Worm (Caenorhabditis elegans) whole organism, late embryonic: ENCODE results near the gene srab-17.

Experiments
- C08G9.2 ChIP-seq: sonication (generic microtip); optimal IDR thresholded peaks from 2 replicates; lab custom pipeline; 2016; ENCODE audit warnings: mild to moderate bottlenecking, missing genetic modification characterization, moderate library complexity, missing compliant biosample characterization
- F13H6.1 ChIP-seq: sonication (generic microtip); optimal IDR thresholded peaks from 2 replicates; lab custom pipeline; 2016; ENCODE audit warnings: missing genetic modification characterization, missing compliant biosample characterization
- K09A11.1 ChIP-seq: sonication (generic microtip); optimal IDR thresholded peaks from 2 replicates; lab custom pipeline; 2017; ENCODE audit warnings: antibody characterized with exemption, mild to moderate bottlenecking, missing genetic modification characterization, missing compliant biosample characterization; ENCODE audit not compliant: insufficient read depth
- ahr-1 ChIP-seq: sonication (generic microtip); optimal IDR thresholded peaks from 2 replicates; lab custom pipeline; 2016; ENCODE audit warnings: missing genetic modification characterization, missing compliant biosample characterization
- ceh-14 ChIP-seq: sonication (generic microtip); optimal IDR thresholded peaks from 2 replicates; lab custom pipeline; 2016; ENCODE audit warnings: missing genotype, missing genetic modification characterization, missing compliant biosample characterization
- ceh-2 ChIP-seq: sonication (generic microtip); optimal IDR thresholded peaks from 2 replicates; lab custom pipeline; 2016; ENCODE audit warnings: missing genotype, missing genetic modification characterization, missing compliant biosample characterization
- ceh-22 ChIP-seq: sonication (generic microtip); optimal IDR thresholded peaks from 2 replicates; lab custom pipeline; 2017; ENCODE audit warnings: missing biosample characterization, missing genetic modification characterization
- ceh-24 ChIP-seq: sonication (generic microtip); optimal IDR thresholded peaks from 2 replicates; lab custom pipeline; 2016; ENCODE audit warnings: mild to moderate bottlenecking, missing genetic modification characterization, missing compliant biosample characterization
- ceh-31 ChIP-seq: sonication (generic microtip); optimal IDR thresholded peaks from 2 replicates; lab custom pipeline; 2016; ENCODE audit warnings: missing genetic modification characterization, missing compliant biosample characterization
- ceh-45 ChIP-seq: fragments of 200-800 bp; sonication (Bioruptor generic); IDR thresholded peaks from 2 replicates; pipeline ENCODE4 v1.3.6; 2022; ENCODE audit warnings: missing genetic modification reagents, missing genetic modification characterization, missing compliant biosample characterization
- ceh-6 ChIP-seq: fragments of 200-800 bp; sonication (Bioruptor generic); optimal IDR thresholded peaks from 2 replicates; lab custom pipeline; 2018; ENCODE audit warnings: mild to moderate bottlenecking, missing genetic modification characterization, missing compliant biosample characterization
- ceh-9 ChIP-seq: sonication (generic microtip); optimal IDR thresholded peaks from 2 replicates; lab custom pipeline; 2016; ENCODE audit warnings: mild to moderate bottlenecking, missing genetic modification characterization, inconsistent platforms, missing compliant biosample characterization
- che-1 ChIP-seq: sonication (generic microtip); optimal IDR thresholded peaks from 2 replicates; lab custom pipeline; 2016; ENCODE audit warnings: mild to moderate bottlenecking, missing genetic modification characterization, missing compliant biosample characterization
- dmd-4 ChIP-seq: sonication (generic microtip); optimal IDR thresholded peaks from 2 replicates; lab custom pipeline; 2016; ENCODE audit warnings: borderline replicate concordance, missing genetic modification characterization, missing compliant biosample characterization
- dve-1 ChIP-seq: sonication (generic microtip); optimal IDR thresholded peaks from 2 replicates; lab custom pipeline; 2017; ENCODE audit warnings: antibody characterized with exemption, mild to moderate bottlenecking, missing genetic modification characterization, missing compliant biosample characterization
- elt-2 ChIP-seq: sonication (generic microtip); optimal IDR thresholded peaks from 2 replicates; lab custom pipeline; 2016; ENCODE audit warnings: missing genetic modification reagents, missing genetic modification characterization, missing compliant biosample characterization
- elt-4 ChIP-seq: sonication (generic microtip); optimal IDR thresholded peaks from 2 replicates; lab custom pipeline; 2016; ENCODE audit warnings: missing genetic modification characterization, missing compliant biosample characterization
- eyg-1 ChIP-seq: sonication (generic microtip); optimal IDR thresholded peaks from 2 replicates; lab custom pipeline; 2016; ENCODE audit warnings: missing genotype, missing genetic modification characterization, missing compliant biosample characterization
- lim-6 ChIP-seq: sonication (generic microtip); optimal IDR thresholded peaks from 2 replicates; lab custom pipeline; 2016; ENCODE audit warnings: missing genetic modification characterization, missing compliant biosample characterization
- madf-2 ChIP-seq: sonication (generic microtip); optimal IDR thresholded peaks from 2 replicates; lab custom pipeline; 2017; ENCODE audit warnings: missing genetic modification characterization, missing compliant biosample characterization
- mec-3 ChIP-seq: sonication (generic microtip); optimal IDR thresholded peaks from 2 replicates; lab custom pipeline; 2016; ENCODE audit warnings: borderline replicate concordance, missing genetic modification characterization, missing compliant biosample characterization
- nhr-11 ChIP-seq: fragments of 150-350 bp; optimal IDR thresholded peaks from 2 replicates; lab custom pipeline; 2014; ENCODE audit warnings: missing biosample characterization, missing genetic modification characterization
- npax-4 ChIP-seq: sonication (generic microtip); optimal IDR thresholded peaks from 2 replicates; lab custom pipeline; 2016; ENCODE audit warnings: missing genetic modification characterization, missing compliant biosample characterization
- odd-2 ChIP-seq: sonication (generic microtip); optimal IDR thresholded peaks from 2 replicates; lab custom pipeline; 2017; ENCODE audit warnings: antibody characterized with exemption, mild to moderate bottlenecking, missing genetic modification characterization, missing compliant biosample characterization
- pha-2 ChIP-seq: sonication (generic microtip); optimal IDR thresholded peaks from 2 replicates; lab custom pipeline; 2017; ENCODE audit warnings: mild to moderate bottlenecking, missing genetic modification characterization, missing compliant biosample characterization
- pros-1 ChIP-seq: fragments of 150-350 bp; optimal IDR thresholded peaks from 2 replicates; lab custom pipeline; 2014; ENCODE audit warnings: missing biosample characterization, missing genetic modification reagents, missing genetic modification characterization
- sox-2 ChIP-seq: fragments of 200-800 bp; sonication (Bioruptor generic); IDR thresholded peaks from 2 replicates; pipeline ENCODE4 v1.3.6; 2022; ENCODE audit warnings: missing genetic modification reagents, missing genetic modification characterization, missing compliant biosample characterization
- sox-4 ChIP-seq: sonication (generic microtip); optimal IDR thresholded peaks from 2 replicates; lab custom pipeline; 2017; ENCODE audit warnings: mild to moderate bottlenecking, missing genetic modification characterization, inconsistent platforms, missing compliant biosample characterization
- syd-9 ChIP-seq: sonication (generic microtip); optimal IDR thresholded peaks from 2 replicates; lab custom pipeline; 2016; ENCODE audit warnings: mild to moderate bottlenecking, missing genetic modification characterization, moderate library complexity, missing compliant biosample characterization
- tbx-7 ChIP-seq: sonication (generic microtip); optimal IDR thresholded peaks from 2 replicates; lab custom pipeline; 2016; ENCODE audit warnings: missing genotype, missing genetic modification characterization, missing compliant biosample characterization
- unc-42 ChIP-seq: sonication (generic microtip); optimal IDR thresholded peaks from 2 replicates; lab custom pipeline; 2016; ENCODE audit warnings: missing genotype, missing genetic modification characterization, missing compliant biosample characterization
- zip-5 ChIP-seq: sonication (generic microtip); optimal IDR thresholded peaks from 2 replicates; lab custom pipeline; 2016; ENCODE audit warnings: missing genetic modification characterization, missing compliant biosample characterization

Gene srab-17

DNA sequence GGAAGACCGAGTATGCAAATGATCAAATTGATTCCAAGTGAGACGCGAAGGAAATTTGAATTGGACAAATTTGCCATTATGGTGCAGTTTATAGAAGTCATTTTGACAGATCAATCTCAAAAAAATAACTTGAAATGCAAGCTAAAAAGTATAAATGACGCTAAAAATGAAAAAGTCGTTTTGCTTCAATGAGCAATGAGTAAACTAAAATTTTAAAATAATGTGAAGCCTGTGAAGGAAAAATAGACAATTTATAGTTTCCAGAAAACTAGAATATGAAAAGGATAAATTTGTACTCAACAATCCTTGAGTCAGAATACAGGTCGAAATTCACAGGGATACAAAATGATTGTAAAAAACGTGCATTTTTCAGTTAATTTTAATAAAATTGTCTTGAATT is at the start of gene srab-17:
TSS of gene srab-17 (minus strand) at position 101 of the 400 bp plus-strand sequence.
- TF ChIP-seq syd-9 = no peak
- TF ChIP-seq pha-2 (tag; lab: Kevin White, UChicago) = no peak
- TF ChIP-seq nhr-11 = no peak

DNA sequence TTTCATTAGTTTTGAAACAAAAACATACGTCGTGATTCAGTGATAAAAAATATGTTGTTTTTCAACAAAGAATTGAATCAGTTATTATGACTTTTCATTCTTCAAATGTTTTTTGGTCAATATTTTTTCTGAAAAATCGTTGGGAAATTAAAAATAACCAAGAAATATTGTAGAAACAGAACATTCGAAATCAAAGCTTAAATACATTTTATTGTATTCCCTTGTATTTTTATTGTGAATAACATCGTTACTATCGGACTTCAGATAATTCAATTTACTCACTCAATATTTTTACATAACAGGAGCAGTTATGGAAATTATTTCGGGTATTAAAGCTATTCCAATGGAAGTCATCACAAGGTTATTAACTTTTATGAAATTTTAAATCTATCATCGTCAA is 48.5 kb upstream of the srab-17 start, which contains the start of gene C50H2.4:
TSS of gene C50H2.4 (plus strand) at position 301 of the 400 bp plus-strand sequence.
- TF ChIP-seq pros-1 (tag; lab: Kevin White, UChicago) = no peak
- no peak for TF ChIP-seq sox-2
- TF ChIP-seq dmd-4 (tag; lab: Kevin White, UChicago) = no peak
- no peak for TF ChIP-seq ahr-1 (tag; lab: Kevin White, UChicago)

DNA sequence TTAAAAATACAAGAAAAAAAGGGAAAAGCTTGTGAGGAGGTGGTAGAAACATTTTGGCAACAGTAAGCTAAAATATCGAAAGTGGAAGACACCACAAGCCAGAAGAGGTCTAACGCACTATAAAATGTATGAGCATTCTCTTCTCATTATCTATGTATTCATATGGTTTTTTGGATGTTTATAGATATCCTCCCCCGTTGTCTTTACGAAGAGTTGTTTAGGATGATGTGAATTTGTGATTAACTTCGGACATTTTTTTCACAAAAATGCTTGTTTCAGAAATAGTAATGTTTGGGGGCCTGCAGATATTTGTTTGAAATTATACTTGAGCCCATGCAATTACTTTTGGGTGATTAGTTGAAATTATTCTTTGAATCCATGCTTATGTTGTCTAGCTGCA is 46.8 kb upstream of the srab-17 start, which contains the start of gene mec-9:
TSS of gene mec-9 (minus strand) at position 101 of the 400 bp plus-strand sequence.
- TF ChIP-seq che-1 (tag; lab: Kevin White, UChicago) = no peak
- TF ChIP-seq ceh-24 (tag; lab: Kevin White, UChicago) = no peak
- no peak for TF ChIP-seq npax-4
- no peak for TF ChIP-seq F13H6.1 (tag; lab: Kevin White, UChicago)
- TF ChIP-seq lim-6 (tag; lab: Kevin White, UChicago) = no peak
- TF ChIP-seq dmd-4 (tag; lab: Kevin White, UChicago) = no peak

DNA sequence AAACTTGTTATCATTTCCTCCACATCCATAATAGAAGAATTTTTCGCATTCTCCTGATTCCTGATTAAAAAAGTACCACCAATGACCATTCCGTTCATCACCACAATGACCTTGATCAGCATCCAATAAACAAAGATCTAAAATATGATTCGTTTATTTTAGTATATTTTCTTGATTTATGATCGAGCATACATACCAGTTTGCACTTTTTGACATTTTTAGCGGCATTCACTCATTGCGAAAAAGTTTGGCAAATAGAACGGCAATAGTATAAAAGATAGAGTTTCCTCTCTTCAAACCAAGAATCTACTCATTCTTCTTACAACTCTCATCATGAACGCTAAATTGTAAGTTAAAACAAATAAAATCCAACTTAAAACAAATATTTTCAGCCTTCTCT is 45.7 kb upstream of the srab-17 start, which contains the start of gene fipr-10:
TSS of gene fipr-10 (plus strand) at position 301 of the 400 bp plus-strand sequence.
- TF ChIP-seq ceh-2 (tag; lab: Kevin White, UChicago) (no peak), eyg-1 (no peak), tbx-7 (no peak)

DNA sequence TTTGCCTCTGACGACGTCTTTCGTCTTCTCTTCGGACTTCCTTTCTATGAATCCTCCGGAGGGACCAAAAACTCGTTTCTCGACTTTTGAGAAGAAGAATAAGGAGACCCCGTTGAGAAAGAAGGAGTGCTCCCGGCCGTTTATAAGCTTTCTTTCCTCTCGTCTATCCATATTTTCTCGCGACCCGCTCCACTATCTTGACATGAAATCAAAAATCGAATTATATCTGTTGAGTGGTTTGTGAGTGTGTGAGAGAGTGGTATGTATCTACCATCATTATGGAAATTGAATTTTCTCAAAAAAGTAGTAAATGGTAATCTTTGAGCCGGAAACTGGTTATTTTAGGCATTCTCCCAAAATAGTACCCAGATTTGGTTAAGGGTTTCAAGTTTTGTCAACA is 43.0 kb upstream of the srab-17 start:
- no peak for TF ChIP-seq zip-5 (tag; lab: Kevin White, UChicago)
- TF ChIP-seq unc-42 (tag; lab: Kevin White, UChicago) = peak; percentile 90
- TF ChIP-seq, all 69 proteins: peak for 1

DNA sequence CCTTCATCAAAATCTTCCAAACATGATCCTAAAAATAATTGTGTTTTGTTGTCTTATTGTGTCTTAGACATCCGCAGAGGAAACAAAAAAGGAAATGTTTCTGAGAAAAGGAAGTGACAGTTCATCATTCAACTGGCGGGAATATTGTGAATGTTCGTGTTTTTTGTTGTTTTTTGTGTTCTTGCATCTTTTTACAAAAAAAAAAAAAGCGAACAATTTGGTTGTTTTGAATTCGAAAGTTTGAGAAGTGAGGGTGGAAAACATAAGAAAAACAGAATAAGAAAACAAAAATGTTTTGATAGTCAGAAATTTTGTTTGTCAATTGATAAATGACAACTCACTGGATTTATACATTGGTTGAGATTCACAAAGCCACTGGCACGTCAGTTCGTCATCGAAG is 41.4 kb upstream of the srab-17 start:
- TF ChIP-seq pha-2 (tag; lab: Kevin White, UChicago) (no peak), madf-2 (tag; lab: Kevin White, UChicago) (no peak), ceh-45 (GFP tag; lab: Robert Waterston, UW) (no peak), ceh-22 (no peak), odd-2 (tag; lab: Kevin White, UChicago) (no peak), ceh-6 (GFP tag; lab: Kevin White, UChicago) (no peak), dve-1 (no peak), K09A11.1 (tag; lab: Kevin White, UChicago) (no peak), F13H6.1 (tag; lab: Kevin White, UChicago) (no peak), sox-4 (tag; lab: Kevin White, UChicago) (no peak), ceh-31 (tag; lab: Kevin White, UChicago) (no peak), ceh-14 (tag; lab: Kevin White, UChicago) (no peak), elt-2 (no peak), elt-4 (tag; lab: Kevin White, UChicago) (no peak), mec-3 (tag; lab: Kevin White, UChicago) (no peak), eyg-1 (no peak), ceh-9 (no peak), C08G9.2 (tag; lab: Kevin White, UChicago) (no peak)
- TF ChIP-seq, all 69 proteins: peak for 0
